2 fruit fly cellular contexts compared by ENCODE assay signal in genomic region chrX:7097071-7097858, dm6.
TF ChIP-seq lines count a peak whose summit lies in the region.

No protein-coding gene starts in this region.

TF ChIP-seq in whole organism, embryonic, 481 proteins besides CTCF, POLR2A, EP300 and RAD21 (continued from another document):
- TF ChIP-seq Med (GFP tag; lab: Kevin White, UChicago) = peak; percentile 53
- TF ChIP-seq YL-1 (GFP tag; optimal IDR thresholded peaks at IDR 0.05; lab: Kevin White, UChicago) = peak; percentile 46
- peak; percentile 16 for TF ChIP-seq Sry-δ (GFP tag; optimal IDR thresholded peaks at IDR 0.05; lab: Kevin White, UChicago)
- TF ChIP-seq zen2 (GFP tag; IDR thresholded peaks at IDR 0.05; lab: Robert Waterston, UW; ENCODE audit: partially characterized antibody) = no peak
- no peak for TF ChIP-seq HHEX (GFP tag; optimal IDR thresholded peaks at IDR 0.05; lab: Kevin White, UChicago)
- TF ChIP-seq gce (GFP tag; IDR thresholded peaks at IDR 0.05; lab: Robert Waterston, UW) = no peak
- no peak for TF ChIP-seq CG3163 (GFP tag; optimal IDR thresholded peaks at IDR 0.05; lab: Kevin White, UChicago)
- peak; percentile 95 for TF ChIP-seq CG12155 (GFP tag; optimal IDR thresholded peaks at IDR 0.05; lab: Kevin White, UChicago)
- TF ChIP-seq cg (GFP tag; optimal IDR thresholded peaks at IDR 0.05; lab: Kevin White, UChicago) = peak; percentile 88
- TF ChIP-seq sob (GFP tag; IDR thresholded peaks at IDR 0.05; lab: Robert Waterston, UW) = 0 out of 2 replicates have a peak, but pooled peaks have one; percentile 9
- no peak for TF ChIP-seq CG6765 (GFP tag; optimal IDR thresholded peaks at IDR 0.05; lab: Kevin White, UChicago)
- no peak for TF ChIP-seq Sin3A (optimal IDR thresholded peaks at IDR 0.05; lab: Kevin White, UChicago)
- TF ChIP-seq CG3838 (GFP tag; optimal IDR thresholded peaks at IDR 0.05; lab: Kevin White, UChicago) = no peak
- TF ChIP-seq kay (GFP tag; optimal IDR thresholded peaks at IDR 0.05; lab: Kevin White, UChicago) = peak; percentile 19
- 0 out of 4 replicates have a peak, but pooled peaks have one; percentile 86 for TF ChIP-seq chinmo (GFP tag; IDR thresholded peaks at IDR 0.05; lab: Robert Waterston, UW; ENCODE audit: partially characterized antibody)
- TF ChIP-seq CG8924 (tag; optimal IDR thresholded peaks at IDR 0.05; lab: Kevin White, UChicago) = no peak
- no peak for TF ChIP-seq CG4282 (GFP tag; optimal IDR thresholded peaks at IDR 0.05; lab: Kevin White, UChicago)
- TF ChIP-seq CG12769 (tag; optimal IDR thresholded peaks at IDR 0.05; lab: Kevin White, UChicago) = peak; percentile 12
- TF ChIP-seq CG15479 (GFP tag; optimal IDR thresholded peaks at IDR 0.05; lab: Kevin White, UChicago) = peak; percentile 25
- TF ChIP-seq CG32532 (GFP tag; IDR thresholded peaks at IDR 0.05; lab: Robert Waterston, UW) = no peak
- TF ChIP-seq mld (GFP tag; IDR thresholded peaks at IDR 0.05; lab: Robert Waterston, UW; ENCODE audit: partially characterized antibody) = no peak
- no peak for TF ChIP-seq ato (GFP tag; IDR thresholded peaks at IDR 0.05; lab: Robert Waterston, UW; ENCODE audit: partially characterized antibody)
- TF ChIP-seq tx (GFP tag; optimal IDR thresholded peaks at IDR 0.05; lab: Kevin White, UChicago) = no peak
- TF ChIP-seq CG8281 (tag; optimal IDR thresholded peaks at IDR 0.05; lab: Kevin White, UChicago) = no peak
- TF ChIP-seq sqz (GFP tag; optimal IDR thresholded peaks at IDR 0.05; lab: Kevin White, UChicago) = peak; percentile 94
- 0 out of 2 replicates have a peak, but pooled peaks have one; percentile 49 for TF ChIP-seq chm (GFP tag; IDR thresholded peaks at IDR 0.05; lab: Robert Waterston, UW)
- peak; percentile 55 for TF ChIP-seq CG17359 (tag; optimal IDR thresholded peaks at IDR 0.05; lab: Kevin White, UChicago)
- no peak for TF ChIP-seq CG1024 (GFP tag; IDR thresholded peaks at IDR 0.05; lab: Robert Waterston, UW)
- TF ChIP-seq CG12219 (GFP tag; optimal IDR thresholded peaks at IDR 0.05; lab: Kevin White, UChicago) = no peak
- TF ChIP-seq CG11695 (GFP tag; IDR thresholded peaks at IDR 0.05; lab: Robert Waterston, UW) = no peak
- TF ChIP-seq lab (GFP tag; optimal IDR thresholded peaks at IDR 0.05; lab: Kevin White, UChicago) = no peak
- TF ChIP-seq CG32772 (GFP tag; IDR thresholded peaks at IDR 0.05; lab: Robert Waterston, UW) = peak; percentile 54
- TF ChIP-seq knrl (GFP tag; IDR thresholded peaks at IDR 0.05; lab: Robert Waterston, UW; ENCODE audit: partially characterized antibody) = no peak
- 0 out of 2 replicates have a peak, but pooled peaks have one; percentile 20 for TF ChIP-seq sna (GFP tag; IDR thresholded peaks at IDR 0.05; lab: Robert Waterston, UW; ENCODE audit: partially characterized antibody)
- TF ChIP-seq bsh (GFP tag; optimal IDR thresholded peaks at IDR 0.05; lab: Kevin White, UChicago) = peak in 1 of 2 experiments; percentile 74
- no peak for TF ChIP-seq esg (GFP tag; conservative IDR thresholded peaks at IDR 0.05; lab: Robert Waterston, UW)
- TF ChIP-seq fru (optimal IDR thresholded peaks at IDR 0.05; lab: Kevin White, UChicago) = peak; percentile 20
TF ChIP-seq in whole organism, embryonic: peak in this region for 26.

TF ChIP-seq in whole organism, prepupa, 60 proteins besides CTCF, POLR2A, EP300 and RAD21 (continued from another document):
- peak; percentile 64 for TF ChIP-seq Eip78C (GFP tag; lab: Kevin White, UChicago)
- TF ChIP-seq net (GFP tag; optimal IDR thresholded peaks at IDR 0.05; lab: Kevin White, UChicago) = peak; percentile 60
- no peak for TF ChIP-seq Smox (GFP tag; optimal IDR thresholded peaks at IDR 0.05; lab: Kevin White, UChicago)
- no peak for TF ChIP-seq fd85E (GFP tag; optimal IDR thresholded peaks at IDR 0.05; lab: Kevin White, UChicago)
- TF ChIP-seq Hr38 (GFP tag; optimal IDR thresholded peaks at IDR 0.05; lab: Kevin White, UChicago) = no peak
- TF ChIP-seq esn (GFP tag; optimal IDR thresholded peaks at IDR 0.05; lab: Kevin White, UChicago) = no peak
- TF ChIP-seq dac (GFP tag; optimal IDR thresholded peaks at IDR 0.05; lab: Kevin White, UChicago) = peak; percentile 38
- TF ChIP-seq CG3919 (GFP tag; optimal IDR thresholded peaks at IDR 0.05; lab: Kevin White, UChicago) = peak; percentile 3
- no peak for TF ChIP-seq Sox14 (GFP tag; optimal IDR thresholded peaks at IDR 0.05; lab: Kevin White, UChicago)
- peak; percentile 43 for TF ChIP-seq svp (GFP tag; lab: Kevin White, UChicago)
- no peak for TF ChIP-seq Hr39 (GFP tag; optimal IDR thresholded peaks at IDR 0.05; lab: Kevin White, UChicago)
- peak; percentile 82 for TF ChIP-seq CG6276 (GFP tag; optimal IDR thresholded peaks at IDR 0.05; lab: Kevin White, UChicago)
- TF ChIP-seq achi (GFP tag; optimal IDR thresholded peaks at IDR 0.05; lab: Kevin White, UChicago) = peak; percentile 25
- no peak for TF ChIP-seq dsx (GFP tag; optimal IDR thresholded peaks at IDR 0.05; lab: Kevin White, UChicago; ENCODE audit: poor library complexity, severe bottlenecking)
- TF ChIP-seq ss (GFP tag; optimal IDR thresholded peaks at IDR 0.05; lab: Kevin White, UChicago) = peak; percentile 73 to 82
- peak; percentile 46; the same call in 1 of the 3 replicates for TF ChIP-seq CG8119 (GFP tag; IDR thresholded peaks at IDR 0.05; lab: Robert Waterston, UW)
- peak; percentile 13 for TF ChIP-seq CG8632 (GFP tag; optimal IDR thresholded peaks at IDR 0.05; lab: Kevin White, UChicago)
- TF ChIP-seq CG4318 (GFP tag; optimal IDR thresholded peaks at IDR 0.05; lab: Kevin White, UChicago) = no peak
- peak; percentile 41 for TF ChIP-seq CG9139 (GFP tag; optimal IDR thresholded peaks at IDR 0.05; lab: Kevin White, UChicago)
- TF ChIP-seq CG11294 (GFP tag; IDR thresholded peaks at IDR 0.05; lab: Robert Waterston, UW) = no peak
- TF ChIP-seq lz (GFP tag; optimal IDR thresholded peaks at IDR 0.05; lab: Kevin White, UChicago) = no peak
- TF ChIP-seq spab (GFP tag; optimal IDR thresholded peaks at IDR 0.05; lab: Kevin White, UChicago) = peak; percentile 7
- TF ChIP-seq OdsH (GFP tag; optimal IDR thresholded peaks at IDR 0.05; lab: Kevin White, UChicago) = peak; percentile 24
